Fruit fly (Drosophila melanogaster): ENCODE measurements around the gene CG9503.

dm6 chrX:14955050-14955783 is 31.9 kb upstream of the CG9503 start, which contains the start of the genes CG9030 and eag:
- TF ChIP-seq psq (optimal IDR thresholded peaks at IDR 0.05) (no peak), Myc (optimal IDR thresholded peaks at IDR 0.05) (no peak), insv (optimal IDR thresholded peaks at IDR 0.05) (no peak), Sin3A (optimal IDR thresholded peaks at IDR 0.05) (no peak), h (optimal IDR thresholded peaks at IDR 0.05) (no peak)

Measured in Kc167 (cell line).